Fruit fly (Drosophila melanogaster) whole organism, prepupa: Measurements from ENCODE around the gene CG11634.

Experiments
- Blimp-1 ChIP-seq: fragments of 200-800 bp; sonication (Bioruptor generic); optimal IDR thresholded peaks from 3 replicates; lab custom pipeline; 2017; ENCODE audit warnings: missing biosample characterization, missing genetic modification characterization, mild to moderate bottlenecking, moderate library complexity, missing genetic modification reagents
- CG10631 ChIP-seq: fragments of 200-800 bp; sonication (Bioruptor generic); optimal IDR thresholded peaks from 2 replicates; lab custom pipeline; 2016; ENCODE audit warnings: missing biosample characterization, missing genetic modification characterization
- CG11762 ChIP-seq: fragments of 200-800 bp; sonication (Bioruptor generic); optimal IDR thresholded peaks from 3 replicates; lab custom pipeline; 2016; ENCODE audit warnings: missing biosample characterization, missing genetic modification characterization; ENCODE audit not compliant: insufficient read depth
- CG11902 ChIP-seq: fragments of 200-800 bp; sonication (Bioruptor generic); optimal IDR thresholded peaks from 3 replicates; lab custom pipeline; 2016; ENCODE audit warnings: missing biosample characterization, missing genetic modification characterization
- CG15336 ChIP-seq: fragments of 200-800 bp; sonication (Bioruptor generic); IDR thresholded peaks from 2 replicates; pipeline ENCODE4 v1.3.6; 2022; ENCODE audit warnings: missing biosample characterization, missing genetic modification characterization
- CG1621 ChIP-seq: fragments of 200-800 bp; sonication (Bioruptor generic); optimal IDR thresholded peaks from 3 replicates; lab custom pipeline; 2018; ENCODE audit warnings: missing biosample characterization, mild to moderate bottlenecking, missing genetic modification characterization
- CG16779 ChIP-seq: fragments of 200-800 bp; sonication (Bioruptor generic); optimal IDR thresholded peaks from 3 replicates; lab custom pipeline; 2017; ENCODE audit warnings: missing biosample characterization, mild to moderate bottlenecking, missing genetic modification characterization
- CG31627 ChIP-seq: fragments of 200-800 bp; sonication (Bioruptor generic); optimal IDR thresholded peaks from 3 replicates; lab custom pipeline; 2016; ENCODE audit warnings: missing biosample characterization, missing genetic modification characterization
- CG32006 ChIP-seq: fragments of 200-800 bp; sonication (Bioruptor generic); optimal IDR thresholded peaks from 3 replicates; lab custom pipeline; 2017; ENCODE audit warnings: missing biosample characterization, mild to moderate bottlenecking, missing genetic modification characterization
- CG3919 ChIP-seq: fragments of 200-800 bp; sonication (Bioruptor generic); optimal IDR thresholded peaks from 3 replicates; lab custom pipeline; 2016; ENCODE audit warnings: missing biosample characterization, missing genetic modification characterization
- CG4318 ChIP-seq: fragments of 200-800 bp; sonication (Bioruptor generic); optimal IDR thresholded peaks from 3 replicates; lab custom pipeline; 2017; ENCODE audit warnings: missing biosample characterization, mild to moderate bottlenecking, missing genetic modification characterization
- CG6276 ChIP-seq: fragments of 200-800 bp; sonication (Bioruptor generic); optimal IDR thresholded peaks from 2 replicates; lab custom pipeline; 2017; ENCODE audit warnings: missing biosample characterization, mild to moderate bottlenecking, missing genetic modification characterization
- CG6808 ChIP-seq: fragments of 200-800 bp; sonication (Bioruptor generic); optimal IDR thresholded peaks from 3 replicates; lab custom pipeline; 2017; ENCODE audit warnings: missing biosample characterization, missing genetic modification characterization, mild to moderate bottlenecking, moderate library complexity, missing genetic modification reagents
- CG6854 ChIP-seq: fragments of 200-800 bp; sonication (Bioruptor generic); optimal IDR thresholded peaks from 2 replicates; lab custom pipeline; 2017; ENCODE audit warnings: missing biosample characterization, mild to moderate bottlenecking, missing genetic modification characterization
- CG7368 ChIP-seq: fragments of 200-800 bp; sonication (Bioruptor generic); optimal IDR thresholded peaks from 3 replicates; lab custom pipeline; 2016; ENCODE audit warnings: missing biosample characterization, missing genetic modification characterization
- CG8119 ChIP-seq: fragments of 200-800 bp; sonication (Bioruptor generic); IDR thresholded peaks from 3 replicates; pipeline ENCODE4 v1.3.6; 2022; ENCODE audit warnings: missing biosample characterization, missing genetic modification characterization
- CG9139 ChIP-seq: fragments of 200-800 bp; sonication (Bioruptor generic); optimal IDR thresholded peaks from 3 replicates; lab custom pipeline; 2017; ENCODE audit warnings: missing biosample characterization, mild to moderate bottlenecking, missing genetic modification characterization
- Eip75B ChIP-seq: fragments of 200-800 bp; sonication (Bioruptor generic); optimal IDR thresholded peaks from 3 replicates; lab custom pipeline; 2016; ENCODE audit warnings: missing biosample characterization, missing genetic modification characterization
- Eip78C ChIP-seq: fragments of 200-800 bp; sonication (Bioruptor generic); peaks from one replicate; lab custom pipeline; 2016; ENCODE audit warnings: missing biosample characterization, missing genetic modification characterization
- Eip93F ChIP-seq: fragments of 200-800 bp; sonication (Bioruptor generic); optimal IDR thresholded peaks from 2 replicates; lab custom pipeline; 2016; ENCODE audit warnings: missing biosample characterization, mild to moderate bottlenecking, missing genetic modification characterization
- Ets21C ChIP-seq: fragments of 200-800 bp; sonication (Bioruptor generic); optimal IDR thresholded peaks from 3 replicates; lab custom pipeline; 2016; ENCODE audit warnings: missing biosample characterization, missing genetic modification characterization
- Ets96B ChIP-seq: fragments of 200-800 bp; optimal IDR thresholded peaks from 2 replicates; lab custom pipeline; 2019; ENCODE audit warnings: missing biosample characterization, mild to moderate bottlenecking, missing genetic modification characterization, moderate library complexity
- Gug ChIP-seq: fragments of 200-800 bp; sonication (Bioruptor generic); IDR thresholded peaks from 2 replicates; pipeline ENCODE4 v1.3.6; 2022; ENCODE audit warnings: missing biosample characterization, missing genetic modification characterization
- Hr38 ChIP-seq: sonication (Bioruptor generic); optimal IDR thresholded peaks from 2 replicates; lab custom pipeline; 2016; ENCODE audit warnings: missing biosample characterization, missing genetic modification characterization
- Hr39 ChIP-seq: fragments of 200-800 bp; sonication (Bioruptor generic); optimal IDR thresholded peaks from 2 replicates; lab custom pipeline; 2016; ENCODE audit warnings: missing biosample characterization, missing genetic modification characterization
- Hr4 ChIP-seq: fragments of 200-800 bp; sonication (Bioruptor generic); optimal IDR thresholded peaks from 3 replicates; lab custom pipeline; 2016; ENCODE audit warnings: missing biosample characterization, missing genetic modification characterization
- Met ChIP-seq: fragments of 200-800 bp; sonication (Bioruptor generic); optimal IDR thresholded peaks from 3 replicates; lab custom pipeline; 2016; ENCODE audit warnings: missing biosample characterization, missing genetic modification characterization
- Smox ChIP-seq: fragments of 200-800 bp; sonication (Bioruptor generic); optimal IDR thresholded peaks from 3 replicates; lab custom pipeline; 2016; ENCODE audit warnings: missing biosample characterization, missing genetic modification characterization
- Sox102F ChIP-seq: fragments of 200-800 bp; sonication (Bioruptor generic); optimal IDR thresholded peaks from 2 replicates; lab custom pipeline; 2016; ENCODE audit warnings: missing biosample characterization, mild to moderate bottlenecking, missing genetic modification characterization
- Sox14 ChIP-seq: fragments of 200-800 bp; sonication (Bioruptor generic); optimal IDR thresholded peaks from 3 replicates; lab custom pipeline; 2016; ENCODE audit warnings: missing biosample characterization, missing genetic modification characterization
- Sox15 ChIP-seq: fragments of 200-800 bp; sonication (Bioruptor generic); optimal IDR thresholded peaks from 3 replicates; lab custom pipeline; 2016; ENCODE audit warnings: missing biosample characterization, missing genetic modification characterization
- acj6 ChIP-seq: fragments of 200-800 bp; sonication (Bioruptor generic); optimal IDR thresholded peaks from 3 replicates; lab custom pipeline; 2016; ENCODE audit warnings: missing biosample characterization, missing genetic modification characterization
- cyc ChIP-seq: fragments of 200-800 bp; sonication (Bioruptor generic); optimal IDR thresholded peaks from 3 replicates; lab custom pipeline; 2016; ENCODE audit warnings: missing biosample characterization, missing genetic modification characterization
- dac ChIP-seq: fragments of 200-800 bp; sonication (Bioruptor generic); optimal IDR thresholded peaks from 2 replicates; lab custom pipeline; 2017; ENCODE audit warnings: missing biosample characterization, mild to moderate bottlenecking, missing genetic modification characterization
- eg ChIP-seq: fragments of 200-800 bp; sonication (Bioruptor generic); IDR thresholded peaks from 3 replicates; pipeline ENCODE4 v1.3.6; 2022; ENCODE audit warnings: missing biosample characterization, missing genetic modification characterization
- fd59A ChIP-seq: fragments of 200-800 bp; sonication (Bioruptor generic); optimal IDR thresholded peaks from 2 replicates; lab custom pipeline; 2017; ENCODE audit warnings: missing biosample characterization, mild to moderate bottlenecking, missing genetic modification characterization, missing genetic modification reagents
- pdm3 ChIP-seq: fragments of 200-800 bp; sonication (Bioruptor generic); optimal IDR thresholded peaks from 3 replicates; lab custom pipeline; 2016; ENCODE audit warnings: missing biosample characterization, missing genetic modification characterization
- salr ChIP-seq, 2 experiments: fragments of 200-800 bp; sonication (Bioruptor generic); optimal IDR thresholded peaks; 3 replicates each; lab custom pipeline; 2016 to 2018; ENCODE audit warnings: missing biosample characterization in 2 of 2, missing genetic modification characterization in 2 of 2, mild to moderate bottlenecking in 1 of 2
- ss ChIP-seq, 2 experiments: fragments of 200-800 bp; sonication (Bioruptor generic); optimal IDR thresholded peaks; 2 replicates in 1 of 2; 3 replicates in 1 of 2; lab custom pipeline; 2017 to 2018; ENCODE audit warnings: mild to moderate bottlenecking in 2 of 2, missing biosample characterization in 2 of 2, missing genetic modification characterization in 2 of 2, moderate library complexity in 1 of 2
- svp ChIP-seq: fragments of 200-800 bp; sonication (Bioruptor generic); peaks from one replicate; lab custom pipeline; 2016; ENCODE audit warnings: missing biosample characterization, missing genetic modification characterization

CG11634 gene

DNA sequence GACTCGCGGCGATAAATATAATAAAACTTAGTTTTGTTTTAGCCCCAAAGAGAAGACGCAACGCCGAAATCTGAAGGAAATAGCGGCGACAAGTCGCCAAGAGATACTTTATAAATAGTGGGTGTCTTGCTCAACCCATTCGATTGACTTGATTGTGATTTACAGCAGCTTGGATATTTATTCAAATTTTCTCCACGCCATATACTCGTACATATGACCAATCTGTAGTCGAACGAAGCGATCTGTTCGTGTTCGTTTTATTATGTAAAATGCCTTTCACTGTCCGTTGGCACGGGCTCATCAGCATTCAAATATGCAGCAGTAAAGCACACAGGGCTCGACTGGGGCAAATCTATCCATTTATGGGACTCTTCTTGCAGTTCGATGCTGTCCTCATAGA is 30.6 kb upstream of the CG11634 start:
- TF ChIP-seq Eip75B: no peak
- no peak for TF ChIP-seq ss (GFP tag; optimal IDR thresholded peaks at IDR 0.05; lab: Kevin White, UChicago)
- TF ChIP-seq acj6 (GFP tag; lab: Kevin White, UChicago): no peak
- no peak for TF ChIP-seq CG3919
- no peak for TF ChIP-seq CG6276
- no peak for TF ChIP-seq Sox14 (GFP tag; lab: Kevin White, UChicago)
- TF ChIP-seq Gug (GFP tag; lab: Robert Waterston, UW): no peak
- TF ChIP-seq CG11762 (GFP tag; lab: Kevin White, UChicago): no peak
- TF ChIP-seq CG4318: no peak
- TF ChIP-seq Eip78C (GFP tag; lab: Kevin White, UChicago): no peak
- TF ChIP-seq Eip93F (GFP tag; lab: Kevin White, UChicago): no peak
- no peak for TF ChIP-seq CG11902 (GFP tag; lab: Kevin White, UChicago)
- TF ChIP-seq Blimp-1 (GFP tag; lab: Kevin White, UChicago): no peak
- no peak for TF ChIP-seq CG9139 (GFP tag; lab: Kevin White, UChicago)
- TF ChIP-seq fd59A: no peak
- TF ChIP-seq CG6854 (GFP tag; lab: Kevin White, UChicago): no peak
- TF ChIP-seq Hr38 (GFP tag; lab: Kevin White, UChicago): no peak
- no peak for TF ChIP-seq Met
- no peak for TF ChIP-seq dac

DNA sequence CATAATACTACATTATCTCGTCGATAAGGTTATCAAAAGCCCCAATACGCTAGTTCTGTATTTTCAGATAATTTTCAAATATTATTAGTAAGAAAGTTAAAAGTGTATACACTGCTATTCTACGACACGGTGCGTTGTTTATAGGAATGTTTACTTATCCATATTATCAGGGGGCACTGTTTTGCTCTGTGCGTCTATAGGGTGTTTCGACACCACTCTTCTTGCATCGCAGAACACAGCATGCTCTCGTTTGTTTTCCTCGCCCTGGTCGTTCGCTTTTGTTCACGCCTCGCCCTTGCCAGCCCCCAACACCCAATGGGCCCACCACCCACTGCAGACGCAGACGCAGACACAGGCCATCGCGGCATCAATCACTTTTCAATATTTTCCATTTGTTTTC is 29.8 kb upstream of the CG11634 start:
- TF ChIP-seq Eip78C (GFP tag; lab: Kevin White, UChicago): no peak
- no peak for TF ChIP-seq CG6854 (GFP tag; lab: Kevin White, UChicago)
- no peak for TF ChIP-seq CG1621 (tag; lab: Kevin White, UChicago)
- no peak for TF ChIP-seq Gug (GFP tag; lab: Robert Waterston, UW)
- no peak for TF ChIP-seq Sox15 (GFP tag; lab: Kevin White, UChicago)
- no peak for TF ChIP-seq Ets96B (tag; lab: Kevin White, UChicago)
- TF ChIP-seq CG16779 (tag; lab: Kevin White, UChicago): no peak
- no peak for TF ChIP-seq CG7368 (GFP tag; lab: Kevin White, UChicago)
- no peak for TF ChIP-seq Smox (GFP tag; lab: Kevin White, UChicago)
- no peak for TF ChIP-seq CG3919
- no peak for TF ChIP-seq Hr4 (GFP tag; lab: Kevin White, UChicago)
- TF ChIP-seq cyc (GFP tag; lab: Kevin White, UChicago): no peak
- TF ChIP-seq Hr39 (GFP tag; lab: Kevin White, UChicago): no peak
- no peak for TF ChIP-seq CG10631 (GFP tag; lab: Kevin White, UChicago)

DNA sequence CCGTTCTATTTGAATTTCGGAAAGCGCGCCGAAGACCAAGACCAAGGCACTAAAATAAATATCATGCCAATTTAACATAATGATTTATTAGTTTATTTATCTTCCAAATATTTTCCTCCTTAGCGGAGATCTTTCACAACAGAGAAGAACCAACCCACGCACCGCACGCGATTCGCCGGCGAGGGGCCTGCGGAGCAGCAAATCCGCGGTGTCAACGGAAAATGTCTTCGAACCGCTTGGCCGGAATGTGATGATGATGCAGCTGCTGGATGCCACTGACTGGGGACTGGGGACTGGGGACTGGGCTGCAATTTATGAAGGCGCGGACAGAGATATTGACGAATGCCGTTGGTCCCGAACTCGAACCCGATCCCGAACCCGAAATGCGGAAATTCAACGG is 28.5 kb upstream of the CG11634 start:
- TF ChIP-seq CG15336 (no peak), CG8119 (GFP tag; lab: Robert Waterston, UW) (no peak), Sox14 (GFP tag; lab: Kevin White, UChicago) (no peak), pdm3 (GFP tag; lab: Kevin White, UChicago) (no peak), Sox15 (GFP tag; lab: Kevin White, UChicago) (no peak), CG31627 (no peak), CG6808 (GFP tag; lab: Kevin White, UChicago) (no peak), acj6 (GFP tag; lab: Kevin White, UChicago) (no peak), svp (GFP tag; lab: Kevin White, UChicago) (peak; percentile 64)

DNA sequence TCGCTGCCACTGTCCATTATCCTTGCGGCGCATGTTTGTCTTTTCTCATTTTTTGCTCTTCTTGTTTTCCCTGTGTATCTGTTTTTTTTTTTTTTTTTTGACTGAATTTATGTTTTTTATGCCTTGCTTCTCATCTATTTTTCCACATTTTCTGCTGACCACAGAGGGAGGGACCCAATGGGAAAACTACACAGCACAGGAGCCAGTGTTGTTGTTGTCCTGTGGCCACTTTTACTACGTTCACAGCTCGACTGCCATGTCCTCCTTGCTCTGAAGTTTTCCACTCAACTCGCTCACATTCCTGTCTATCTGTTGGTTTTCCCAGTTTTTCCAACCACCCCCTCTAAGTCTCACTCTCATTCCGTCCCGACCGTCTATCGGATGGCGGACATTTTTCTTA is 25.9 kb upstream of the CG11634 start:
- TF ChIP-seq Blimp-1 (GFP tag; lab: Kevin White, UChicago) (no peak), CG6854 (GFP tag; lab: Kevin White, UChicago) (no peak), Ets96B (tag; lab: Kevin White, UChicago) (no peak), CG9139 (GFP tag; lab: Kevin White, UChicago) (no peak), Sox102F (GFP tag; lab: Kevin White, UChicago) (no peak), CG32006 (GFP tag; lab: Kevin White, UChicago) (no peak), CG7368 (GFP tag; lab: Kevin White, UChicago) (no peak), CG31627 (no peak), Hr39 (GFP tag; lab: Kevin White, UChicago) (no peak), CG6808 (GFP tag; lab: Kevin White, UChicago) (no peak), CG6276 (no peak), eg (GFP tag; lab: Robert Waterston, UW) (no peak), Ets21C (GFP tag; lab: Kevin White, UChicago) (no peak), CG3919 (no peak), salr (GFP tag; optimal IDR thresholded peaks at IDR 0.05; lab: Kevin White, UChicago) (no peak), Sox14 (GFP tag; lab: Kevin White, UChicago) (no peak)
